Worm (Caenorhabditis elegans) whole organism, L3 larva: ENCODE measurements around the gene pudl-2.

Experiments used
- hmg-11 ChIP-seq: sonication (generic microtip); optimal IDR thresholded peaks from 2 replicates; lab custom pipeline; 2016; ENCODE audit warnings: missing genetic modification characterization, missing compliant biosample characterization
- ztf-4 ChIP-seq: fragments of 150-350 bp; optimal IDR thresholded peaks from 2 replicates; lab custom pipeline; 2014; ENCODE audit warnings: missing biosample characterization, missing genetic modification characterization

DNA sequence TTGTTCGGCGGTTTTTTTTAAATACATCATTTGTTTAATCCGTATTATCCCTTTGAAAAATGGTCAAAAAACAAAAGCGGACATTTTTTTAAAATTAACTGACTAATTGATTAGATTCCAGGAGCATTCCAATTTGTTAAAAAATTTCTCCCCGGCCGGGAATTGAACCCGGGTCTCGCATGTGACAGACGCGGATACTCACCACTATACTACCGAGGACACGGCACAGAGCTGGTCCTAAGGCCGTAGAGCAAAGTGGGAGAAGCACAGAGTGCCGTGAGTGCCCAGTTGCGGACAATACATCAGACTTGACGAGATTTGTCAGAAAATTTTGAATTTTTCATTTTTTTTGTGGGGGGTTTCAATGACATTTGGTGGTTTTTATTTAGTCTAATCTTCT lies 33.6 kb upstream of the pudl-2 start:
- TF ChIP-seq hmg-11 (tag; lab: Kevin White, UChicago), result peak; percentile 16
- TF ChIP-seq ztf-4 (tag; lab: Kevin White, UChicago), result no peak
